Worm (Caenorhabditis elegans) whole organism, young adult: ENCODE data around the gene nhl-3.
A peak's percentile ranks its signal among the peaks of the same experiment; 100 is the strongest.

Experiments used
- B0019.2 ChIP-seq: fragments of 200-800 bp; sonication (Bioruptor generic); conservative IDR thresholded peaks from 2 replicates; pipeline ENCODE4 v1.3.6; 2022; ENCODE audit warnings: missing genetic modification reagents, missing genetic modification characterization, missing compliant biosample characterization
- B0336.3 ChIP-seq: fragments of 200-800 bp; sonication (Bioruptor generic); IDR thresholded peaks from 2 replicates; pipeline ENCODE4 v1.3.6; 2022; ENCODE audit warnings: missing genetic modification characterization, missing compliant biosample characterization
- D2030.7 ChIP-seq: fragments of 200-800 bp; sonication (Bioruptor generic); IDR thresholded peaks from 2 replicates; pipeline ENCODE4 v1.3.6; 2022; ENCODE audit warnings: missing genetic modification reagents, missing genetic modification characterization, missing compliant biosample characterization
- F23B12.7 ChIP-seq: sonication (generic microtip); optimal IDR thresholded peaks from 2 replicates; lab custom pipeline; 2017; ENCODE audit warnings: missing genetic modification characterization, mild to moderate bottlenecking, missing compliant biosample characterization, antibody characterized with exemption, moderate library complexity; ENCODE audit not compliant: insufficient read depth
- F33H1.4 ChIP-seq: fragments of 200-800 bp; sonication (Bioruptor generic); IDR thresholded peaks from 2 replicates; pipeline ENCODE4 v1.3.6; 2022; ENCODE audit warnings: missing genetic modification reagents, missing genetic modification characterization, missing compliant biosample characterization
- F57A8.1 ChIP-seq: fragments of 200-800 bp; sonication (Bioruptor generic); optimal IDR thresholded peaks from 2 replicates; lab custom pipeline; 2018; ENCODE audit warnings: mild to moderate bottlenecking, missing genetic modification characterization, moderate library complexity, missing compliant biosample characterization
- K11D2.4 ChIP-seq: fragments of 200-800 bp; sonication (Bioruptor generic); IDR thresholded peaks from 2 replicates; pipeline ENCODE4 v1.3.6; 2022; ENCODE audit warnings: missing genetic modification reagents, missing genetic modification characterization, missing compliant biosample characterization
- T07F8.4 ChIP-seq: sonication (generic microtip); optimal IDR thresholded peaks from 2 replicates; lab custom pipeline; 2016; ENCODE audit warnings: mild to moderate bottlenecking, missing genetic modification characterization, moderate library complexity, missing compliant biosample characterization
- Y53F4B.3 ChIP-seq: fragments of 200-800 bp; sonication (Bioruptor generic); IDR thresholded peaks from 2 replicates; pipeline ENCODE4 v1.3.6; 2022; ENCODE audit warnings: missing genetic modification reagents, missing genetic modification characterization, missing compliant biosample characterization
- Y53G8AR.9 ChIP-seq: fragments of 200-800 bp; sonication (Bioruptor generic); conservative IDR thresholded peaks from 2 replicates; pipeline ENCODE4 v1.3.6; 2022; ENCODE audit warnings: missing genetic modification reagents, missing genetic modification characterization, missing compliant biosample characterization
- aptf-3 ChIP-seq: fragments of 200-800 bp; sonication (Bioruptor generic); IDR thresholded peaks from 2 replicates; pipeline ENCODE4 v1.3.6; 2022; ENCODE audit warnings: missing genetic modification characterization, missing compliant biosample characterization
- atf-7 ChIP-seq: sonication (generic microtip); optimal IDR thresholded peaks from 2 replicates; lab custom pipeline; 2017; ENCODE audit warnings: mild to moderate bottlenecking, missing genetic modification characterization, missing compliant biosample characterization
- athp-1 ChIP-seq: sonication (generic microtip); optimal IDR thresholded peaks from 2 replicates; lab custom pipeline; 2017; ENCODE audit warnings: mild to moderate bottlenecking, missing genetic modification characterization, missing compliant biosample characterization
- attf-3 ChIP-seq: fragments of 200-800 bp; sonication (Bioruptor generic); conservative IDR thresholded peaks from 2 replicates; pipeline ENCODE4 v1.3.6; 2022; ENCODE audit warnings: missing genetic modification reagents, missing genetic modification characterization, missing compliant biosample characterization
- attf-5 ChIP-seq: fragments of 200-800 bp; sonication (Bioruptor generic); optimal IDR thresholded peaks from 2 replicates; lab custom pipeline; 2018; ENCODE audit warnings: mild to moderate bottlenecking, missing genetic modification characterization, missing compliant biosample characterization
- bed-1 ChIP-seq: fragments of 200-800 bp; sonication (Bioruptor generic); IDR thresholded peaks from 2 replicates; pipeline ENCODE4 v1.3.6; 2022; ENCODE audit warnings: missing genetic modification reagents, missing genetic modification characterization, missing compliant biosample characterization
- bed-2 ChIP-seq: fragments of 200-800 bp; sonication (Bioruptor generic); IDR thresholded peaks from 2 replicates; pipeline ENCODE4 v1.3.6; 2022; ENCODE audit warnings: missing genetic modification reagents, missing genetic modification characterization, missing compliant biosample characterization
- cebp-2 ChIP-seq: fragments of 200-800 bp; sonication (Bioruptor generic); IDR thresholded peaks from 2 replicates; pipeline ENCODE4 v1.3.6; 2022; ENCODE audit warnings: missing genetic modification characterization, missing compliant biosample characterization
- ceh-100 ChIP-seq: fragments of 200-800 bp; sonication (Bioruptor generic); IDR thresholded peaks from 2 replicates; pipeline ENCODE4 v1.3.6; 2022; ENCODE audit warnings: missing genetic modification reagents, missing genetic modification characterization, missing compliant biosample characterization
- dox-1 ChIP-seq: fragments of 200-800 bp; sonication (Bioruptor generic); IDR thresholded peaks from 2 replicates; pipeline ENCODE4 v1.3.6; 2022; ENCODE audit warnings: missing genetic modification reagents, missing genetic modification characterization, missing compliant biosample characterization
- egl-44 ChIP-seq: fragments of 200-800 bp; sonication (Bioruptor generic); IDR thresholded peaks from 2 replicates; pipeline ENCODE4 v1.3.6; 2022; ENCODE audit warnings: missing genetic modification reagents, missing genetic modification characterization, missing compliant biosample characterization
- ets-4 ChIP-seq: fragments of 200-800 bp; sonication (Bioruptor generic); optimal IDR thresholded peaks from 2 replicates; lab custom pipeline; 2018; ENCODE audit warnings: mild to moderate bottlenecking, missing genetic modification characterization, missing compliant biosample characterization
- fkh-3 ChIP-seq: sonication (generic microtip); optimal IDR thresholded peaks from 2 replicates; lab custom pipeline; 2016; ENCODE audit warnings: mild to moderate bottlenecking, missing genetic modification characterization, missing compliant biosample characterization
- hlh-12 ChIP-seq: sonication (generic microtip); optimal IDR thresholded peaks from 2 replicates; lab custom pipeline; 2016; ENCODE audit warnings: missing genetic modification characterization, missing compliant biosample characterization
- hmg-1.2 ChIP-seq: fragments of 200-800 bp; sonication (Bioruptor generic); IDR thresholded peaks from 2 replicates; pipeline ENCODE4 v1.3.6; 2022; ENCODE audit warnings: missing genetic modification reagents, missing genetic modification characterization, missing compliant biosample characterization
- hsf-1 ChIP-seq: fragments of 200-800 bp; sonication (Bioruptor generic); IDR thresholded peaks from 2 replicates; pipeline ENCODE4 v1.3.6; 2022; ENCODE audit warnings: missing genetic modification reagents, missing genetic modification characterization, missing compliant biosample characterization
- let-526 ChIP-seq: fragments of 200-800 bp; sonication (Bioruptor generic); IDR thresholded peaks from 2 replicates; pipeline ENCODE4 v1.3.6; 2022; ENCODE audit warnings: missing genetic modification reagents, missing genetic modification characterization, missing compliant biosample characterization
- lin-26 ChIP-seq: fragments of 200-800 bp; sonication (Bioruptor generic); IDR thresholded peaks from 2 replicates; pipeline ENCODE4 v1.3.6; 2022; ENCODE audit warnings: missing genetic modification reagents, missing genetic modification characterization, missing compliant biosample characterization
- lin-35 ChIP-seq, 3 experiments: fragments of 150-350 bp in 2 of 3; sonication (generic microtip) in 1 of 3; optimal IDR thresholded peaks; 2 replicates each; lab custom pipeline; 2014 to 2018; ENCODE audit warnings: missing biosample characterization in 3 of 3, missing genetic modification characterization in 3 of 3, missing genetic modification reagents in 3 of 3
- lin-40 ChIP-seq: sonication (generic microtip); optimal IDR thresholded peaks from 2 replicates; lab custom pipeline; 2016; ENCODE audit warnings: missing genetic modification characterization, mild to moderate bottlenecking, missing compliant biosample characterization, missing genotype, missing genetic modification reagents
- lsy-27 ChIP-seq: sonication (generic microtip); optimal IDR thresholded peaks from 2 replicates; lab custom pipeline; 2017; ENCODE audit warnings: missing genetic modification characterization, mild to moderate bottlenecking, missing compliant biosample characterization, antibody characterized with exemption, missing genotype, borderline replicate concordance; ENCODE audit not compliant: insufficient read depth
- mcd-1 ChIP-seq: fragments of 200-800 bp; sonication (Bioruptor generic); IDR thresholded peaks from 2 replicates; pipeline ENCODE4 v1.3.6; 2022; ENCODE audit warnings: missing genetic modification reagents, missing genetic modification characterization, missing compliant biosample characterization
- nfya-1 ChIP-seq: sonication (generic microtip); optimal IDR thresholded peaks from 2 replicates; lab custom pipeline; 2017; ENCODE audit warnings: antibody characterized with exemption, missing compliant biosample characterization, missing genetic modification characterization, borderline replicate concordance; ENCODE audit not compliant: insufficient read depth
- nfyb-1 ChIP-seq: fragments of 200-800 bp; sonication (Bioruptor generic); IDR thresholded peaks from 2 replicates; pipeline ENCODE4 v1.3.6; 2022; ENCODE audit warnings: missing genetic modification reagents, missing genetic modification characterization, missing compliant biosample characterization
- nhr-179 ChIP-seq: sonication (generic microtip); optimal IDR thresholded peaks from 2 replicates; lab custom pipeline; 2016; ENCODE audit warnings: mild to moderate bottlenecking, missing genetic modification characterization, missing compliant biosample characterization
- nhr-27 ChIP-seq: fragments of 200-800 bp; sonication (Bioruptor generic); optimal IDR thresholded peaks from 2 replicates; lab custom pipeline; 2018; ENCODE audit warnings: mild to moderate bottlenecking, missing genetic modification characterization, moderate library complexity, missing compliant biosample characterization
- pbrm-1 ChIP-seq: fragments of 200-800 bp; sonication (Bioruptor generic); IDR thresholded peaks from 2 replicates; pipeline ENCODE4 v1.3.6; 2022; ENCODE audit warnings: missing genetic modification reagents, missing genetic modification characterization, missing compliant biosample characterization
- rpc-1 ChIP-seq, 2 experiments: fragments of 150-350 bp in 1 of 2; sonication (generic microtip) in 1 of 2; optimal IDR thresholded peaks; 2 replicates each; lab custom pipeline; 2014 to 2018; ENCODE audit warnings: missing biosample characterization in 1 of 2, missing genetic modification characterization in 1 of 2, missing genetic modification reagents in 1 of 2, missing genotype in 1 of 2
- snpc-4 ChIP-seq, 5 experiments: fragments of 150-350 bp in 1 of 5; sonication (generic microtip) in 4 of 5; optimal IDR thresholded peaks; 2 replicates each; lab custom pipeline; 2014 to 2018; ENCODE audit warnings: missing genetic modification characterization in 5 of 5, missing biosample characterization in 3 of 5, antibody characterized with exemption in 2 of 5, mild to moderate bottlenecking in 2 of 5, missing compliant biosample characterization in 2 of 5, missing genotype in 2 of 5, moderate library complexity in 2 of 5, missing genetic modification reagents in 1 of 5
- unc-130 ChIP-seq: sonication (generic microtip); optimal IDR thresholded peaks from 2 replicates; lab custom pipeline; 2016; ENCODE audit warnings: missing genetic modification reagents, missing genetic modification characterization, missing compliant biosample characterization
- unc-62 ChIP-seq: fragments of 150-350 bp; optimal IDR thresholded peaks from 2 replicates; lab custom pipeline; 2014; ENCODE audit warnings: missing biosample characterization, missing genetic modification reagents, missing genetic modification characterization
- zfh-2 ChIP-seq: fragments of 200-800 bp; sonication (Bioruptor generic); conservative IDR thresholded peaks from 2 replicates; pipeline ENCODE4 v1.3.6; 2022; ENCODE audit warnings: missing genetic modification reagents, missing genetic modification characterization, missing compliant biosample characterization
- ztf-22 ChIP-seq: fragments of 200-800 bp; sonication (Bioruptor generic); optimal IDR thresholded peaks from 2 replicates; lab custom pipeline; 2018; ENCODE audit warnings: mild to moderate bottlenecking, missing genetic modification characterization, moderate library complexity, missing compliant biosample characterization
- ztf-28 ChIP-seq: fragments of 200-800 bp; sonication (Bioruptor generic); IDR thresholded peaks from 2 replicates; pipeline ENCODE4 v1.3.6; 2022; ENCODE audit warnings: missing genetic modification reagents, missing genetic modification characterization, missing compliant biosample characterization
- ztf-3 ChIP-seq: fragments of 200-800 bp; sonication (Bioruptor generic); optimal IDR thresholded peaks from 2 replicates; lab custom pipeline; 2018; ENCODE audit warnings: mild to moderate bottlenecking, missing genetic modification characterization, missing compliant biosample characterization

nhl-3 gene

DNA sequence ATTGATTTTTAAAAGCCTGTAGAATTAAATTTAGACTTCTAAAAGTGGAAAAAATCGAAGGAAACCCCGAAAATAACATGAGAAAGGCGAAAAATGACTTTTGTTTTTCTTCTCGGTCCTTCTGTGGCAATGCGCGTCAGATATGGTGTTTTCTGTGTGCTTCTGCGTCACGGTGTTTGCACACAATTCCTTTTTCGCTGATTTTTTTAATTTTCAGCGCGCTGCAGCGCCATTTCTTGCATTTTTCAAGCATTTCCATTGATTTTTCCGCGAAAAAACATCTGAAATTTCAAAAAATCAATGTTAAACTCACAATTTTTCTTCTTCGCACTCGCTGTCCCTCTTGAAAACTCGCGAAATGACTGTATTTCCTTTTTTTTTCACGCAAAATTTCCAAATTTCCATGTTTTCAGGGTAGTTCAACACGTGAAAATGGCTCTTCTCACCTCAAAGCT lies 21.7 kb downstream of the nhl-3 start, which contains the start of the genes cdc-37 and W08F4.3 (continued):
- TF ChIP-seq hmg-1.2 (peak; percentile 36; the same call in 1 of the 2 replicates), ztf-22 (GFP tag; lab: Kevin White, UChicago) (no peak), snpc-4 (GFP tag; optimal IDR thresholded peaks at IDR 0.05; lab: Kevin White, UChicago) (no peak), snpc-4 (tag; optimal IDR thresholded peaks at IDR 0.05; lab: Kevin White, UChicago) (no peak), unc-62 (GFP tag; lab: Kevin White, UChicago) (no peak), T07F8.4 (tag; lab: Kevin White, UChicago) (no peak), lin-40 (tag; lab: Kevin White, UChicago) (no peak), ceh-100 (GFP tag; lab: Robert Waterston, UW) (no peak), hsf-1 (GFP tag; lab: Robert Waterston, UW) (no peak), nfya-1 (no peak), F33H1.4 (peak; percentile 60; the same call in 1 of the 2 replicates), Y53F4B.3 (GFP tag; lab: Robert Waterston, UW) (no peak), bed-1 (GFP tag; lab: Robert Waterston, UW) (no peak), F23B12.7 (tag; lab: Kevin White, UChicago) (no peak)

DNA sequence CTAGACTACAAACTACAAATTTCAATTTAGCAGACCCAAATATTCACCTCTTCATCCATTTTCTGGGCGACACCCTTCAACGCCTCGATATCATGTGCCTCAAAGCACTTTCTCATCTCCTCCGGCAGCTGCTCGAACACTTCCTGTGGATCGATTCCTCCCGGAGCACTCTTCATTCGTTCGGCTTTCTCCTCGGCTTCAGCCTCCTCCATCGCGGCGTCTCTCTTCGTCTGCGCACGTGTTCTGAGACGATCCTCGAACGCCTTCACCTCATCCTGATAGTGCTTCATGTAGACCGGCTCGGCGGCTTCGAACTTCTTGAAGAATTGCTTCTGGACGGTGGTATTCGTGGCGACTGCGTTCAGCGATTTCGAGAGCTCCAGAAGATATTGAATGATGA lies 23.1 kb downstream of the nhl-3 start:
- TF ChIP-seq zfh-2 (GFP tag; lab: Robert Waterston, UW) (peak; percentile 33; the same call in 1 of the 2 replicates), unc-130 (GFP tag; lab: Kevin White, UChicago) (no peak), lin-35 (GFP tag; optimal IDR thresholded peaks at IDR 0.05; lab: Kevin White, UChicago) (no peak), lin-26 (0 out of 2 replicates have a peak, but pooled peaks have one; percentile 3)

DNA sequence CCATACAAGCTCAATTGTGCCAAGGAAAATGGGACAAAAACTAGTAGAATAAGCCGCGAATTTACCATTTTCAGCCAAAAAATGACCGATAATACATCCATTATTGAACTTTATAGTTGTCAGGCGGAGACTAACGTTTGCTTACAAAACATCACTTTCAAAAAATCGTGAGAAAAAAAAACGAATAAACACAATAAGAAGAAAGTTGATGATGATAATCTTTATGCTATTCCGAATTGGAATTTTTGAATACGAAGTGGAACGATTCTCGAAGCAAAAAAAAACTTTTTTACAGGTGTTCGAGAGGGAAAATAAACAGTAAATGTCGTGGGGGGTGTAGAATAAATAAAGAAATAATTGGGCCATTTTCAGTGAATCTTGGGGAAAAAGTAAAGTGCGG lies 24.3 kb downstream of the nhl-3 start, which contains the start of gene W08F4.7:
TSS of gene W08F4.7 (minus strand) at position 101 of the 400 bp plus-strand sequence.
- no peak for TF ChIP-seq Y53G8AR.9 (GFP tag; lab: Robert Waterston, UW)
- TF ChIP-seq rpc-1 (optimal IDR thresholded peaks at IDR 0.05; lab: Kevin White, UChicago), result no peak
- no peak for TF ChIP-seq rpc-1 (tag; optimal IDR thresholded peaks at IDR 0.05; lab: Kevin White, UChicago)
- no peak for TF ChIP-seq aptf-3
- TF ChIP-seq ztf-28 (GFP tag; lab: Robert Waterston, UW), result no peak
- TF ChIP-seq mcd-1 (GFP tag; lab: Robert Waterston, UW), result no peak
- no peak for TF ChIP-seq B0019.2 (GFP tag; lab: Robert Waterston, UW)
- no peak for TF ChIP-seq athp-1 (tag; lab: Kevin White, UChicago)
- TF ChIP-seq ets-4 (GFP tag; lab: Kevin White, UChicago), result no peak
- TF ChIP-seq lsy-27 (tag; lab: Kevin White, UChicago), result no peak
- TF ChIP-seq hlh-12 (tag; lab: Kevin White, UChicago), result no peak
- no peak for TF ChIP-seq attf-5
- no peak for TF ChIP-seq nhr-179
- no peak for TF ChIP-seq nfyb-1 (GFP tag; lab: Robert Waterston, UW)
- TF ChIP-seq nhr-27, result no peak
- TF ChIP-seq K11D2.4 (GFP tag; lab: Robert Waterston, UW), result no peak
- TF ChIP-seq atf-7 (tag; lab: Kevin White, UChicago), result no peak
- TF ChIP-seq attf-3 (GFP tag; lab: Robert Waterston, UW), result no peak
- TF ChIP-seq D2030.7 (GFP tag; lab: Robert Waterston, UW), result no peak
- TF ChIP-seq egl-44 (GFP tag; lab: Robert Waterston, UW), result no peak
- TF ChIP-seq cebp-2 (GFP tag; lab: Robert Waterston, UW), result no peak
- no peak for TF ChIP-seq ztf-3 (GFP tag; lab: Kevin White, UChicago)
- TF ChIP-seq ceh-100 (GFP tag; lab: Robert Waterston, UW), result no peak
- no peak for TF ChIP-seq F57A8.1 (GFP tag; lab: Kevin White, UChicago)
- TF ChIP-seq let-526 (GFP tag; lab: Robert Waterston, UW), result no peak
- no peak for TF ChIP-seq pbrm-1 (GFP tag; lab: Robert Waterston, UW)
- no peak for TF ChIP-seq fkh-3 (tag; lab: Kevin White, UChicago)
- no peak for TF ChIP-seq hsf-1 (GFP tag; lab: Robert Waterston, UW)
- no peak for TF ChIP-seq bed-2 (GFP tag; lab: Robert Waterston, UW)
- TF ChIP-seq dox-1 (GFP tag; lab: Robert Waterston, UW), result no peak
- peak; percentile 26; the same call in 1 of the 2 replicates for TF ChIP-seq B0336.3
- TF ChIP-seq F33H1.4, result no peak
